Worm (Caenorhabditis elegans) whole organism, L2 larva: Measurements from ENCODE around the gene T13H5.8.
A peak's percentile ranks its signal among the peaks of the same experiment; 100 is the strongest.

Source experiments
- C34F6.9 ChIP-seq: fragments of 150-350 bp; optimal IDR thresholded peaks from 2 replicates; lab custom pipeline; 2014; ENCODE audit warnings: missing biosample characterization, missing genetic modification characterization
- F13H6.1 ChIP-seq: sonication (generic microtip); optimal IDR thresholded peaks from 2 replicates; lab custom pipeline; 2016; ENCODE audit warnings: missing genetic modification characterization, missing compliant biosample characterization
- R02D3.7 ChIP-seq: fragments of 150-350 bp; optimal IDR thresholded peaks from 2 replicates; lab custom pipeline; 2014; ENCODE audit warnings: missing biosample characterization, missing genetic modification characterization
- Y55F3AM.14 ChIP-seq: fragments of 200-800 bp; sonication (Bioruptor generic); optimal IDR thresholded peaks from 2 replicates; lab custom pipeline; 2018; ENCODE audit warnings: mild to moderate bottlenecking, missing genetic modification characterization, missing compliant biosample characterization
- ZK546.5 ChIP-seq: sonication (generic microtip); optimal IDR thresholded peaks from 2 replicates; lab custom pipeline; 2017; ENCODE audit warnings: missing biosample characterization, missing genetic modification characterization
- alr-1 ChIP-seq: fragments of 150-350 bp; optimal IDR thresholded peaks from 2 replicates; lab custom pipeline; 2014; ENCODE audit warnings: missing biosample characterization, missing genetic modification characterization
- ama-1 ChIP-seq: fragments of 150-350 bp; optimal IDR thresholded peaks from 2 replicates; lab custom pipeline; 2018; ENCODE audit warnings: inconsistent platforms
- blmp-1 ChIP-seq: sonication (generic microtip); optimal IDR thresholded peaks from 2 replicates; lab custom pipeline; 2017; ENCODE audit warnings: missing genetic modification characterization, mild to moderate bottlenecking, missing compliant biosample characterization, antibody characterized with exemption, moderate library complexity; ENCODE audit not compliant: insufficient read depth
- ceh-16 ChIP-seq: fragments of 150-350 bp; optimal IDR thresholded peaks from 2 replicates; lab custom pipeline; 2014; ENCODE audit warnings: missing biosample characterization, missing genetic modification characterization
- crh-2 ChIP-seq: sonication (generic microtip); optimal IDR thresholded peaks from 2 replicates; lab custom pipeline; 2017; ENCODE audit warnings: missing biosample characterization, missing genetic modification characterization
- dmd-4 ChIP-seq: sonication (generic microtip); optimal IDR thresholded peaks from 2 replicates; lab custom pipeline; 2017; ENCODE audit warnings: missing biosample characterization, missing genetic modification characterization
- egl-27 ChIP-seq: sonication (generic microtip); optimal IDR thresholded peaks from 3 replicates; lab custom pipeline; 2017; ENCODE audit warnings: missing biosample characterization, missing genetic modification reagents, missing genetic modification characterization
- elt-3 ChIP-seq: sonication (generic microtip); optimal IDR thresholded peaks from 2 replicates; lab custom pipeline; 2017; ENCODE audit warnings: missing biosample characterization, missing genetic modification characterization
- fos-1 ChIP-seq: fragments of 150-350 bp; optimal IDR thresholded peaks from 2 replicates; lab custom pipeline; 2014; ENCODE audit warnings: missing biosample characterization, missing genetic modification characterization
- gmeb-1 ChIP-seq: fragments of 150-350 bp; optimal IDR thresholded peaks from 2 replicates; lab custom pipeline; 2014; ENCODE audit warnings: missing biosample characterization, missing genetic modification characterization
- lin-11 ChIP-seq: fragments of 150-350 bp; sonication (generic microtip); optimal IDR thresholded peaks from 2 replicates; lab custom pipeline; 2014; ENCODE audit warnings: missing biosample characterization, missing genetic modification characterization, inconsistent platforms, mixed read lengths
- lsy-2 ChIP-seq, 2 experiments: fragments of 150-350 bp in 1 of 2; sonication (generic microtip) in 1 of 2; optimal IDR thresholded peaks; 2 replicates each; lab custom pipeline; 2014 to 2017; ENCODE audit warnings: missing biosample characterization in 2 of 2, missing genetic modification characterization in 2 of 2
- mab-5 ChIP-seq: fragments of 150-350 bp; optimal IDR thresholded peaks from 2 replicates; lab custom pipeline; 2014; ENCODE audit warnings: missing biosample characterization, missing genetic modification characterization
- mdl-1 ChIP-seq, 2 experiments: fragments of 150-350 bp in 1 of 2; sonication (generic microtip) in 1 of 2; optimal IDR thresholded peaks; 2 replicates each; lab custom pipeline; 2017; ENCODE audit warnings: missing biosample characterization in 2 of 2, missing genetic modification characterization in 2 of 2
- nhr-10 ChIP-seq: sonication (generic microtip); optimal IDR thresholded peaks from 2 replicates; lab custom pipeline; 2017; ENCODE audit warnings: missing biosample characterization, missing genetic modification characterization
- nhr-11 ChIP-seq: fragments of 150-350 bp; optimal IDR thresholded peaks from 2 replicates; lab custom pipeline; 2014; ENCODE audit warnings: missing biosample characterization, missing genetic modification characterization
- nhr-129 ChIP-seq: fragments of 150-350 bp; optimal IDR thresholded peaks from 2 replicates; lab custom pipeline; 2014; ENCODE audit warnings: missing biosample characterization, missing genetic modification characterization
- nhr-21 ChIP-seq: fragments of 150-350 bp; optimal IDR thresholded peaks from 2 replicates; lab custom pipeline; 2014; ENCODE audit warnings: missing biosample characterization, missing genetic modification characterization
- nhr-237 ChIP-seq: fragments of 150-350 bp; optimal IDR thresholded peaks from 2 replicates; lab custom pipeline; 2014; ENCODE audit warnings: missing biosample characterization, missing genetic modification characterization
- nhr-25 ChIP-seq: fragments of 150-350 bp; sonication (generic microtip); optimal IDR thresholded peaks from 3 replicates; lab custom pipeline; 2014; ENCODE audit warnings: missing biosample characterization, missing genetic modification characterization
- nhr-6 ChIP-seq: fragments of 150-350 bp; optimal IDR thresholded peaks from 2 replicates; lab custom pipeline; 2014; ENCODE audit warnings: missing biosample characterization, missing genetic modification characterization
- nhr-77 ChIP-seq: fragments of 150-350 bp; optimal IDR thresholded peaks from 2 replicates; lab custom pipeline; 2014; ENCODE audit warnings: missing biosample characterization, missing genetic modification characterization
- peb-1 ChIP-seq: fragments of 150-350 bp; optimal IDR thresholded peaks from 2 replicates; lab custom pipeline; 2014; ENCODE audit warnings: missing biosample characterization, missing genetic modification characterization
- sem-4 ChIP-seq: fragments of 150-350 bp; optimal IDR thresholded peaks from 2 replicates; lab custom pipeline; 2014; ENCODE audit warnings: missing biosample characterization, missing genetic modification reagents, missing genetic modification characterization
- sma-9 ChIP-seq, 2 experiments: fragments of 150-350 bp in 1 of 2; sonication (generic microtip) in 1 of 2; optimal IDR thresholded peaks; 2 replicates each; lab custom pipeline; 2014 to 2016; ENCODE audit warnings: missing genetic modification characterization in 2 of 2, mild to moderate bottlenecking in 1 of 2, missing biosample characterization in 1 of 2, missing compliant biosample characterization in 1 of 2, missing genetic modification reagents in 1 of 2, moderate library complexity in 1 of 2
- unc-55 ChIP-seq: fragments of 150-350 bp; sonication (generic microtip); optimal IDR thresholded peaks from 3 replicates; lab custom pipeline; 2014; ENCODE audit warnings: missing biosample characterization, missing genetic modification reagents, missing genetic modification characterization
- unc-62 ChIP-seq: fragments of 150-350 bp; optimal IDR thresholded peaks from 2 replicates; lab custom pipeline; 2014; ENCODE audit warnings: missing biosample characterization, missing genetic modification reagents, missing genetic modification characterization
- zag-1 ChIP-seq: fragments of 150-350 bp; optimal IDR thresholded peaks from 2 replicates; lab custom pipeline; 2014; ENCODE audit warnings: missing biosample characterization, missing genetic modification characterization
- ztf-1 ChIP-seq: fragments of 200-800 bp; sonication (Bioruptor generic); conservative IDR thresholded peaks from 2 replicates; pipeline ENCODE4 v1.3.6; 2022; ENCODE audit warnings: missing genetic modification characterization, missing compliant biosample characterization
- ztf-11 ChIP-seq: sonication (generic microtip); optimal IDR thresholded peaks from 2 replicates; lab custom pipeline; 2017; ENCODE audit warnings: missing biosample characterization, missing genetic modification characterization

The T13H5.8 gene

ce11 chrII:8494228-8494717 is 24.0 kb upstream of the T13H5.8 start, which contains the start of gene M05D6.9:
Gene M05D6.9 (plus strand): TSS chrII:8494278.
- peak; percentile 75 for TF ChIP-seq blmp-1 (tag; lab: Kevin White, UChicago)
- no peak for TF ChIP-seq dmd-4 (tag; lab: Kevin White, UChicago)
- no peak for TF ChIP-seq mab-5 (tag; lab: Kevin White, UChicago)
- TF ChIP-seq, all 48 proteins: peak for 1

- TF ChIP-seq nhr-129 (tag; lab: Kevin White, UChicago): peak; percentile 20
- TF ChIP-seq unc-62 (GFP tag; lab: Kevin White, UChicago): no peak
- no peak for TF ChIP-seq ceh-16
- no peak for TF ChIP-seq nhr-237 (tag; lab: Kevin White, UChicago)
- no peak for TF ChIP-seq nhr-10
- no peak for TF ChIP-seq gmeb-1 (tag; lab: Kevin White, UChicago)
- no peak for TF ChIP-seq ztf-11 (tag; lab: Kevin White, UChicago)
- peak in 1 of 2 experiments; percentile 0 for TF ChIP-seq lsy-2 (tag; optimal IDR thresholded peaks at IDR 0.05; lab: Kevin White, UChicago)
- no peak for TF ChIP-seq peb-1 (tag; lab: Kevin White, UChicago)
- TF ChIP-seq sem-4: no peak
- TF ChIP-seq lin-11: no peak
- peak; percentile 17 for TF ChIP-seq sma-9 (GFP tag; optimal IDR thresholded peaks at IDR 0.05; lab: Kevin White, UChicago)
- no peak for TF ChIP-seq sma-9 (tag; optimal IDR thresholded peaks at IDR 0.05; lab: Kevin White, UChicago)
These were observed 22.1 kb upstream of the T13H5.8 start for ce11 chrII:8496184-8496583.

ce11 chrII:8498173-8498572 is 20.1 kb upstream of the T13H5.8 start:
- TF ChIP-seq egl-27: no peak
- TF ChIP-seq nhr-129 (tag; lab: Kevin White, UChicago): no peak
- no peak for TF ChIP-seq nhr-237 (tag; lab: Kevin White, UChicago)
- no peak for TF ChIP-seq crh-2 (tag; lab: Kevin White, UChicago)
- no peak for TF ChIP-seq nhr-11 (tag; lab: Kevin White, UChicago)
- TF ChIP-seq unc-55 (GFP tag; lab: Kevin White, UChicago): no peak
- no peak for TF ChIP-seq C34F6.9 (tag; lab: Kevin White, UChicago)

ce11 chrII:8499021-8499420 is 19.3 kb upstream of the T13H5.8 start:
- TF ChIP-seq F13H6.1: peak; percentile 71
- TF ChIP-seq C34F6.9 (tag; lab: Kevin White, UChicago): peak; percentile 34
- no peak for TF ChIP-seq nhr-77 (tag; lab: Kevin White, UChicago)
- TF ChIP-seq nhr-25 (tag; lab: Kevin White, UChicago): no peak
- TF ChIP-seq nhr-21: no peak
- TF ChIP-seq unc-55 (GFP tag; lab: Kevin White, UChicago): no peak
- TF ChIP-seq nhr-129 (tag; lab: Kevin White, UChicago): peak; percentile 50
- TF ChIP-seq mdl-1 (tag; optimal IDR thresholded peaks at IDR 0.05; lab: Kevin White, UChicago): no peak
- peak; percentile 35 for TF ChIP-seq sma-9 (GFP tag; optimal IDR thresholded peaks at IDR 0.05; lab: Kevin White, UChicago)
- no peak for TF ChIP-seq sma-9 (tag; optimal IDR thresholded peaks at IDR 0.05; lab: Kevin White, UChicago)
- TF ChIP-seq ztf-1 (GFP tag; lab: Robert Waterston, UW): no peak
- no peak for TF ChIP-seq elt-3 (tag; lab: Kevin White, UChicago)
- TF ChIP-seq dmd-4 (tag; lab: Kevin White, UChicago): no peak
- TF ChIP-seq crh-2 (tag; lab: Kevin White, UChicago): no peak
- TF ChIP-seq lin-11: no peak
- no peak for TF ChIP-seq ZK546.5 (tag; lab: Kevin White, UChicago)
- TF ChIP-seq alr-1 (tag; lab: Kevin White, UChicago): no peak
- TF ChIP-seq unc-62 (GFP tag; lab: Kevin White, UChicago): no peak
- TF ChIP-seq R02D3.7 (tag; lab: Kevin White, UChicago): no peak
- no peak for TF ChIP-seq nhr-10
- no peak for TF ChIP-seq Y55F3AM.14 (GFP tag; lab: Kevin White, UChicago)

DNA sequence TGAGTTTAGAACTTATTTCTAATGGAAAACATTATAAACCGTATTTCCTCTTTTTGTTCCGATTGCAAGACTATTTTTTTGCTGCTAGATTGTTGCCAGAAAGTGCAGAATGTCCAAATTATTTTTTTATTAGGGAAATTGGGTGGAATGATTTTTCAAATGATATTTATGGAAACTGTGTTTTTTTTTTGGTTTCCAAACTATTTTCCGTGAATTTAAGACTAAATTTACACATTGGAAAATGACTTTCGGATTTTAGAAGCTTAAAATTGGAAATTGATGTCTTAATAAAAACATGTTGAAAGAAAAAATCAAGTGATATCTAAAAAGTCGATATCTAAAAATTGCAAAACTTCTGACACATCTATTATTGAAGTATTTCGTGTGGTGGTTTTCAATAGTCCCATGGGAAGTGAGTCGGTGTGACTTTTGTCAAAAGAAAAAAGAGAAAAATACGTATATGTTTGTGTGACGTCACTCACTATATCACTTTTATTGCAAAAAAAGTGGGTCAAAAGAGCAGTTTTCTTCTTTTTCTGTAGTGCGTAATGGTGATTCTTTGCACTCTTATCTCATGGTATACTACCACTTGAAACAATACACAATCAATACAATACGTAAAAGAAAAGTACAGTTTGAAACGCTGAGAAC is 14.1 kb upstream of the T13H5.8 start:
- TF ChIP-seq ama-1 (lab: Kevin White, UChicago): no peak
- peak; percentile 19 for TF ChIP-seq fos-1 (tag; lab: Kevin White, UChicago)
- TF ChIP-seq zag-1: no peak
- peak in 1 of 2 experiments; percentile 0 for TF ChIP-seq lsy-2 (tag; optimal IDR thresholded peaks at IDR 0.05; lab: Kevin White, UChicago)
- no peak for TF ChIP-seq nhr-6 (tag; lab: Kevin White, UChicago)
- peak; percentile 28 for TF ChIP-seq crh-2 (tag; lab: Kevin White, UChicago)
- TF ChIP-seq nhr-10: no peak
- no peak for TF ChIP-seq mab-5 (tag; lab: Kevin White, UChicago)
